Fruit fly (Drosophila melanogaster) S2 (cell line): ENCODE data around the gene CG13312.

ENCODE experiments used
- CG8478 ChIP-seq: fragments of >200 bp; optimal IDR thresholded peaks from 2 replicates; lab custom pipeline; 2018
- CTCF ChIP-seq, 2 experiments: fragments of >200 bp; optimal IDR thresholded peaks; 2 replicates each; lab custom pipeline; 2018

DNA sequence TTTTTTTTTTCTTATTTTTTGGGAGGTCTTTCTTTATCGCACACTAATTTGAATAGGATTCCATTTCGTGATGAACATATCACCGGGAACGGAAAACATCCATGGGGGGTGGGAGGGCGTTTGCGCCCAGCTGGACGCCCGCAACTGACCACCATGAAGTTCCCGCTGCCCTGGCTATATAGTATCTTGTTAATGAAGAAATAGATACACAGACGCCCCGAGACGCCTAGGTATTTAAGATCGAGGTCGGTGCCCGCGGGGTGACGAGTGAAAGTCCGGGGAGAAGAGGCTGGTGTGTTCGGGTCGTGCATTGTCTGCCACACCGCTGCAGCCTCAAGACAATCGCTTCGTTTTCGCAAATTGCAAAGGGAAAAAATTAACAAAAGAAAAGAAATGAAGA, 19.0 kb upstream of the CG13312 start:
- no peak for TF ChIP-seq CG8478
- TF ChIP-seq CTCF (optimal IDR thresholded peaks at IDR 0.05; lab: Kevin White, UChicago): no peak
